Fruit fly (Drosophila melanogaster) whole organism, pupa: ENCODE results near the gene how.

ENCODE experiments used
- CG15710 ChIP-seq: fragments of 200-800 bp; sonication (Bioruptor generic); optimal IDR thresholded peaks from 2 replicates; lab custom pipeline; 2018; ENCODE audit warnings: missing biosample characterization, mild to moderate bottlenecking, missing genetic modification characterization, moderate library complexity
- CG17806 ChIP-seq: fragments of 200-800 bp; sonication (Bioruptor generic); optimal IDR thresholded peaks from 2 replicates; lab custom pipeline; 2018; ENCODE audit warnings: missing biosample characterization, mild to moderate bottlenecking, missing genetic modification characterization, moderate library complexity
- CG34367 ChIP-seq: fragments of 200-800 bp; sonication (Bioruptor generic); optimal IDR thresholded peaks from 2 replicates; lab custom pipeline; 2018; ENCODE audit warnings: missing biosample characterization, mild to moderate bottlenecking, missing genetic modification characterization
- CG9948 ChIP-seq: fragments of 200-800 bp; sonication (Bioruptor generic); optimal IDR thresholded peaks from 2 replicates; lab custom pipeline; 2018; ENCODE audit warnings: missing biosample characterization, mild to moderate bottlenecking, missing genetic modification characterization, moderate library complexity
- EcR ChIP-seq: fragments of 200-800 bp; sonication (Bioruptor generic); optimal IDR thresholded peaks from 3 replicates; lab custom pipeline; 2019; ENCODE audit warnings: missing biosample characterization, missing genetic modification characterization, mild to moderate bottlenecking, moderate library complexity, missing genetic modification reagents

DNA sequence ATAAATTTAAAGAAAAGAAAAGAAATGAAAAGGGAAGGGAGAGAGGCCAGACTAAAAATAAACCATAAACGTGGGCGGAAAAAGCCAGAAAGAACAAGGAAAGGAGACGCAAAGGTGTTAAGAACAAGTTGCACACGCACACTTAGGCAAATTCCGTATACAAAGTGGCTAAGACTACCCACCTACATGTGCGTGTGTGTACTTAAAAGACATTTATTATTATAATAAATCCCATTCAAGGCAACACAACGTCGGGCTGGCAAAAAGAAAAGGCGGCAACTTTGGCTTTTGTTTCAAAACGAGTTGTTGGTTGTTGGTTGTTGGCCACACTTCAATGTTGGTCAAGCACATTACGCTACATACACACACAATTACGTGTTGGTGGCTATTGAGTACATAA is 10.2 kb downstream of the how start:
- TF ChIP-seq CG9948, result no peak
- no peak for TF ChIP-seq CG15710
- no peak for TF ChIP-seq CG17806 (tag; lab: Kevin White, UChicago)
- no peak for TF ChIP-seq CG34367
- TF ChIP-seq EcR (GFP tag; lab: Kevin White, UChicago), result no peak
